Worm (Caenorhabditis elegans): ENCODE data around the gene F17C11.22.

DNA sequence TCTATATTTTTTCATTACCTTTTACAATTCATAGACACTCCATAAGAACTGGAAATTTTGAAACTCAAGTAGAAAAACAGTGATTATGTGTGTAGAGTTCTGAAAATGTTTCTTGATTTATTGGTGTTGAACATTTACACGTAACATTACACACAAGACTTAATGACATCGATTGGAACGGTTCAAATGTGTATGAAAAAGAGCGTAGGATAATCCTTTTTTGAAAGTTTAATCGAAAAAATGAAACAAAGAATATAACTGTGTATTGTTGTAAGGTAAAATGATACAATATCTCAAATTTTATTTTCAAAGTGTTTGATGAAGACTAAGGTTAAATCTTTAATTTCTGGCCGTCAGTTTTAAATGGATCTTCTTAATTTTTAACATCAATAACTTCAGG is 11.1 kb upstream of the F17C11.22 start, which contains the start of gene fig-1:
- no peak for TF ChIP-seq ama-1 (optimal IDR thresholded peaks at IDR 0.05)
- no peak for TF ChIP-seq tbx-11 (GFP tag; IDR thresholded peaks at IDR 0.05)
- TF ChIP-seq ets-7 (tag; optimal IDR thresholded peaks at IDR 0.05), result no peak
- no peak for TF ChIP-seq flt-1 (GFP tag; IDR thresholded peaks at IDR 0.05)

Measured in whole organism, early embryonic.